Worm (Caenorhabditis elegans): ENCODE measurements around the gene F54D5.2.

F54D5.2 gene

ce11 chrII:11591558-11591957, 18.6 kb downstream of the F54D5.2 start:
- TF ChIP-seq ztf-23 (GFP tag; IDR thresholded peaks at IDR 0.05), result no peak
- TF ChIP-seq flt-1 (GFP tag; IDR thresholded peaks at IDR 0.05), result no peak
- no peak for TF ChIP-seq T22C8.4 (GFP tag; IDR thresholded peaks at IDR 0.05)
- no peak for TF ChIP-seq ref-1 (GFP tag; conservative IDR thresholded peaks at IDR 0.05)
- TF ChIP-seq tab-1 (GFP tag; IDR thresholded peaks at IDR 0.05), result no peak
- no peak for TF ChIP-seq ztf-29 (GFP tag; IDR thresholded peaks at IDR 0.05)
- no peak for TF ChIP-seq cog-1 (tag; optimal IDR thresholded peaks at IDR 0.05)
- TF ChIP-seq klf-2 (GFP tag; conservative IDR thresholded peaks at IDR 0.05), result no peak
- TF ChIP-seq med-1 (GFP tag; optimal IDR thresholded peaks at IDR 0.05; ENCODE audit: insufficient read depth), result no peak

- no peak for TF ChIP-seq flt-1 (GFP tag; IDR thresholded peaks at IDR 0.05)
- TF ChIP-seq ztf-23 (GFP tag; IDR thresholded peaks at IDR 0.05), result no peak
- no peak for TF ChIP-seq klf-2 (GFP tag; conservative IDR thresholded peaks at IDR 0.05)
- TF ChIP-seq tab-1 (GFP tag; IDR thresholded peaks at IDR 0.05), result no peak
Observed at ce11 chrII:11592023-11592422, 19.0 kb downstream of the F54D5.2 start, which contains the start of gene F07A11.1. Gene F07A11.1, minus strand, starts transcription at chrII:11592123.

- TF ChIP-seq ref-1 (GFP tag; conservative IDR thresholded peaks at IDR 0.05), result no peak
- no peak for TF ChIP-seq ztf-23 (GFP tag; IDR thresholded peaks at IDR 0.05)
- no peak for TF ChIP-seq cog-1 (tag; optimal IDR thresholded peaks at IDR 0.05)
- no peak for TF ChIP-seq ztf-29 (GFP tag; IDR thresholded peaks at IDR 0.05)
- no peak for TF ChIP-seq klf-2 (GFP tag; conservative IDR thresholded peaks at IDR 0.05)
- TF ChIP-seq tab-1 (GFP tag; IDR thresholded peaks at IDR 0.05), result no peak
- no peak for TF ChIP-seq flt-1 (GFP tag; IDR thresholded peaks at IDR 0.05)
- TF ChIP-seq med-1 (GFP tag; optimal IDR thresholded peaks at IDR 0.05; ENCODE audit: insufficient read depth), result no peak
- TF ChIP-seq T22C8.4 (GFP tag; IDR thresholded peaks at IDR 0.05), result no peak
Observed at ce11 chrII:11595368-11595996, 22.5 kb downstream of the F54D5.2 start, which contains the start of gene gfat-1. Gene gfat-1, minus strand, starts transcription at chrII:11595418.

- TF ChIP-seq ztf-23 (GFP tag; IDR thresholded peaks at IDR 0.05) (no peak), klf-2 (GFP tag; conservative IDR thresholded peaks at IDR 0.05) (no peak), flt-1 (GFP tag; IDR thresholded peaks at IDR 0.05) (no peak), ztf-29 (GFP tag; IDR thresholded peaks at IDR 0.05) (no peak), cog-1 (tag; optimal IDR thresholded peaks at IDR 0.05) (no peak), T22C8.4 (GFP tag; IDR thresholded peaks at IDR 0.05) (no peak), tab-1 (GFP tag; IDR thresholded peaks at IDR 0.05) (no peak), ref-1 (GFP tag; conservative IDR thresholded peaks at IDR 0.05) (no peak), med-1 (GFP tag; optimal IDR thresholded peaks at IDR 0.05; ENCODE audit: insufficient read depth) (no peak)
Observed at ce11 chrII:11596157-11596740, 23.3 kb downstream of the F54D5.2 start.

ce11 chrII:11599751-11600150, 26.8 kb downstream of the F54D5.2 start, which contains the start of gene npp-5:
Gene npp-5, minus strand, starts transcription at chrII:11599809.
- no peak for TF ChIP-seq tab-1 (GFP tag; IDR thresholded peaks at IDR 0.05)
- no peak for TF ChIP-seq T22C8.4 (GFP tag; IDR thresholded peaks at IDR 0.05)
- TF ChIP-seq cog-1 (tag; optimal IDR thresholded peaks at IDR 0.05), result no peak
- TF ChIP-seq ztf-23 (GFP tag; IDR thresholded peaks at IDR 0.05), result no peak

ce11 chrII:11600711-11601110, 27.7 kb downstream of the F54D5.2 start, which contains the start of gene F07A11.4:
Gene F07A11.4, plus strand, starts transcription at chrII:11601011.
- TF ChIP-seq ztf-29 (GFP tag; IDR thresholded peaks at IDR 0.05) (no peak), T22C8.4 (GFP tag; IDR thresholded peaks at IDR 0.05) (no peak), cog-1 (tag; optimal IDR thresholded peaks at IDR 0.05) (no peak), flt-1 (GFP tag; IDR thresholded peaks at IDR 0.05) (no peak), tab-1 (GFP tag; IDR thresholded peaks at IDR 0.05) (no peak), ref-1 (GFP tag; conservative IDR thresholded peaks at IDR 0.05) (no peak)

- TF ChIP-seq ref-1 (GFP tag; conservative IDR thresholded peaks at IDR 0.05) (no peak), klf-2 (GFP tag; conservative IDR thresholded peaks at IDR 0.05) (no peak), ztf-29 (GFP tag; IDR thresholded peaks at IDR 0.05) (no peak), cog-1 (tag; optimal IDR thresholded peaks at IDR 0.05) (no peak), med-1 (GFP tag; optimal IDR thresholded peaks at IDR 0.05; ENCODE audit: insufficient read depth) (no peak), ztf-23 (GFP tag; IDR thresholded peaks at IDR 0.05) (no peak), T22C8.4 (GFP tag; IDR thresholded peaks at IDR 0.05) (no peak), flt-1 (GFP tag; IDR thresholded peaks at IDR 0.05) (no peak), tab-1 (GFP tag; IDR thresholded peaks at IDR 0.05) (no peak)
Observed at ce11 chrII:11602387-11602960, 29.5 kb downstream of the F54D5.2 start.

ce11 chrII:11604613-11605012, 31.6 kb downstream of the F54D5.2 start:
- TF ChIP-seq T22C8.4 (GFP tag; IDR thresholded peaks at IDR 0.05) (no peak), ztf-29 (GFP tag; IDR thresholded peaks at IDR 0.05) (no peak), flt-1 (GFP tag; IDR thresholded peaks at IDR 0.05) (no peak), cog-1 (tag; optimal IDR thresholded peaks at IDR 0.05) (no peak), ref-1 (GFP tag; conservative IDR thresholded peaks at IDR 0.05) (no peak), klf-2 (GFP tag; conservative IDR thresholded peaks at IDR 0.05) (no peak), ztf-23 (GFP tag; IDR thresholded peaks at IDR 0.05) (no peak), tab-1 (GFP tag; IDR thresholded peaks at IDR 0.05) (no peak), med-1 (GFP tag; optimal IDR thresholded peaks at IDR 0.05; ENCODE audit: insufficient read depth) (no peak)

- TF ChIP-seq ztf-29 (GFP tag; IDR thresholded peaks at IDR 0.05), result no peak
- no peak for TF ChIP-seq ztf-23 (GFP tag; IDR thresholded peaks at IDR 0.05)
- TF ChIP-seq ref-1 (GFP tag; conservative IDR thresholded peaks at IDR 0.05), result no peak
- TF ChIP-seq med-1 (GFP tag; optimal IDR thresholded peaks at IDR 0.05; ENCODE audit: insufficient read depth), result no peak
Observed at ce11 chrII:11611462-11611861, 38.5 kb downstream of the F54D5.2 start.

Measured in whole organism, midembryonic.